Worm (Caenorhabditis elegans) whole organism, mixed stage, embryonic: Measurements from ENCODE around the gene C25A11.2.
A peak's percentile ranks its signal among the peaks of the same experiment; 100 is the strongest.

Experiments
- M03D4.4 ChIP-seq: sonication (generic microtip); optimal IDR thresholded peaks from 2 replicates; lab custom pipeline; 2017; ENCODE audit warnings: mild to moderate bottlenecking, missing genetic modification characterization, missing compliant biosample characterization
- bed-3 ChIP-seq: fragments of 200-800 bp; sonication (Bioruptor generic); optimal IDR thresholded peaks from 3 replicates; lab custom pipeline; 2018; ENCODE audit warnings: mild to moderate bottlenecking, missing genetic modification characterization, moderate library complexity, missing compliant biosample characterization
- blmp-1 ChIP-seq: fragments of 150-350 bp; optimal IDR thresholded peaks from 2 replicates; lab custom pipeline; 2014; ENCODE audit warnings: missing biosample characterization, missing genetic modification characterization
- ceh-39 ChIP-seq: fragments of 150-350 bp; optimal IDR thresholded peaks from 2 replicates; lab custom pipeline; 2014; ENCODE audit warnings: missing biosample characterization, missing genetic modification characterization
- ceh-43 ChIP-seq: fragments of 200-800 bp; sonication (Bioruptor generic); optimal IDR thresholded peaks from 2 replicates; lab custom pipeline; 2018; ENCODE audit warnings: mild to moderate bottlenecking, missing genetic modification characterization, moderate library complexity, missing compliant biosample characterization
- ceh-83 ChIP-seq: fragments of 200-800 bp; sonication (Bioruptor generic); optimal IDR thresholded peaks from 2 replicates; lab custom pipeline; 2018; ENCODE audit warnings: mild to moderate bottlenecking, missing genetic modification characterization, missing compliant biosample characterization
- ces-1 ChIP-seq: fragments of 150-350 bp; optimal IDR thresholded peaks from 2 replicates; lab custom pipeline; 2014; ENCODE audit warnings: missing biosample characterization, missing genetic modification reagents, missing genetic modification characterization
- cnd-1 ChIP-seq: fragments of 200-800 bp; sonication (Bioruptor generic); optimal IDR thresholded peaks from 2 replicates; lab custom pipeline; 2018; ENCODE audit warnings: mild to moderate bottlenecking, missing genetic modification characterization, missing compliant biosample characterization
- drap-1 ChIP-seq: fragments of 200-800 bp; sonication (Bioruptor generic); optimal IDR thresholded peaks from 3 replicates; lab custom pipeline; 2018; ENCODE audit warnings: mild to moderate bottlenecking, missing genetic modification characterization, missing compliant biosample characterization
- elt-1 ChIP-seq: sonication (generic microtip); optimal IDR thresholded peaks from 2 replicates; lab custom pipeline; 2017; ENCODE audit warnings: missing genetic modification characterization, mild to moderate bottlenecking, missing compliant biosample characterization, antibody characterized with exemption, moderate library complexity, borderline replicate concordance; ENCODE audit not compliant: insufficient read depth
- elt-3 ChIP-seq: fragments of 150-350 bp; optimal IDR thresholded peaks from 2 replicates; lab custom pipeline; 2014; ENCODE audit warnings: missing biosample characterization, missing genetic modification characterization
- flh-1 ChIP-seq: fragments of 200-800 bp; sonication (Bioruptor generic); optimal IDR thresholded peaks from 2 replicates; lab custom pipeline; 2018; ENCODE audit warnings: mild to moderate bottlenecking, missing genetic modification characterization, moderate library complexity, missing compliant biosample characterization
- ham-2 ChIP-seq: fragments of 200-800 bp; sonication (Bioruptor generic); optimal IDR thresholded peaks from 2 replicates; lab custom pipeline; 2018; ENCODE audit warnings: mild to moderate bottlenecking, missing genetic modification characterization, missing compliant biosample characterization
- hlh-1 ChIP-seq: fragments of 150-350 bp; optimal IDR thresholded peaks from 2 replicates; lab custom pipeline; 2014; ENCODE audit warnings: missing biosample characterization, missing genetic modification reagents, missing genetic modification characterization
- lin-13 ChIP-seq: fragments of 150-350 bp; optimal IDR thresholded peaks from 2 replicates; lab custom pipeline; 2014; ENCODE audit warnings: missing biosample characterization, missing genetic modification characterization
- lin-32 ChIP-seq: fragments of 200-800 bp; sonication (Bioruptor generic); optimal IDR thresholded peaks from 2 replicates; lab custom pipeline; 2018; ENCODE audit warnings: mild to moderate bottlenecking, missing genetic modification characterization, missing compliant biosample characterization
- lsy-2 ChIP-seq: fragments of 150-350 bp; optimal IDR thresholded peaks from 2 replicates; lab custom pipeline; 2014; ENCODE audit warnings: missing biosample characterization, missing genetic modification characterization
- mab-5 ChIP-seq: fragments of 150-350 bp; optimal IDR thresholded peaks from 2 replicates; lab custom pipeline; 2014; ENCODE audit warnings: missing biosample characterization, missing genetic modification characterization
- mep-1 ChIP-seq: fragments of 150-350 bp; optimal IDR thresholded peaks from 2 replicates; lab custom pipeline; 2017; ENCODE audit warnings: missing biosample characterization, missing genetic modification reagents, missing genetic modification characterization, inconsistent platforms
- mls-2 ChIP-seq: sonication (generic microtip); optimal IDR thresholded peaks from 2 replicates; lab custom pipeline; 2016; ENCODE audit warnings: mild to moderate bottlenecking, missing genetic modification characterization, moderate library complexity, missing compliant biosample characterization
- nhr-12 ChIP-seq: fragments of 150-350 bp; optimal IDR thresholded peaks from 2 replicates; lab custom pipeline; 2014; ENCODE audit warnings: missing biosample characterization, missing genetic modification characterization
- nhr-2 ChIP-seq: fragments of 150-350 bp; optimal IDR thresholded peaks from 2 replicates; lab custom pipeline; 2014; ENCODE audit warnings: missing biosample characterization, missing genetic modification characterization
- nhr-237 ChIP-seq: fragments of 150-350 bp; optimal IDR thresholded peaks from 2 replicates; lab custom pipeline; 2014; ENCODE audit warnings: missing biosample characterization, missing genetic modification characterization
- nhr-28 ChIP-seq: fragments of 150-350 bp; optimal IDR thresholded peaks from 2 replicates; lab custom pipeline; 2014; ENCODE audit warnings: missing biosample characterization, missing genetic modification characterization
- nhr-76 ChIP-seq: sonication (generic microtip); optimal IDR thresholded peaks from 2 replicates; lab custom pipeline; 2017; ENCODE audit warnings: missing biosample characterization, missing genetic modification characterization
- pha-4 ChIP-seq: fragments of 150-350 bp; optimal IDR thresholded peaks from 2 replicates; lab custom pipeline; 2018; ENCODE audit warnings: missing biosample characterization, missing genetic modification reagents, missing genetic modification characterization
- sem-2 ChIP-seq: fragments of 200-800 bp; sonication (Bioruptor generic); optimal IDR thresholded peaks from 2 replicates; lab custom pipeline; 2018; ENCODE audit warnings: mild to moderate bottlenecking, missing genetic modification characterization, missing compliant biosample characterization
- snpc-4 ChIP-seq: fragments of 150-350 bp; optimal IDR thresholded peaks from 2 replicates; lab custom pipeline; 2014; ENCODE audit warnings: missing biosample characterization, missing genetic modification characterization
- sptf-1 ChIP-seq: sonication (generic microtip); optimal IDR thresholded peaks from 2 replicates; lab custom pipeline; 2017; ENCODE audit warnings: mild to moderate bottlenecking, missing genetic modification characterization, moderate library complexity, missing compliant biosample characterization
- tbx-8 ChIP-seq: fragments of 200-800 bp; sonication (Bioruptor generic); optimal IDR thresholded peaks from 2 replicates; lab custom pipeline; 2018; ENCODE audit warnings: mild to moderate bottlenecking, missing genetic modification characterization, moderate library complexity, missing compliant biosample characterization
- unc-120 ChIP-seq: sonication (generic microtip); optimal IDR thresholded peaks from 2 replicates; lab custom pipeline; 2017; ENCODE audit warnings: missing genetic modification characterization, missing compliant biosample characterization; ENCODE audit not compliant: poor library complexity, severe bottlenecking
- unc-39 ChIP-seq: fragments of 150-350 bp; optimal IDR thresholded peaks from 2 replicates; lab custom pipeline; 2014; ENCODE audit warnings: missing biosample characterization, missing genetic modification characterization
- unc-62 ChIP-seq: fragments of 150-350 bp; optimal IDR thresholded peaks from 2 replicates; lab custom pipeline; 2014; ENCODE audit warnings: missing biosample characterization, missing genetic modification reagents, missing genetic modification characterization
- zip-8 ChIP-seq: fragments of 150-350 bp; optimal IDR thresholded peaks from 2 replicates; lab custom pipeline; 2014; ENCODE audit warnings: missing biosample characterization, missing genetic modification characterization
- ztf-11 ChIP-seq: fragments of 150-350 bp; optimal IDR thresholded peaks from 2 replicates; lab custom pipeline; 2014; ENCODE audit warnings: missing biosample characterization, missing genetic modification characterization

The C25A11.2 gene

DNA sequence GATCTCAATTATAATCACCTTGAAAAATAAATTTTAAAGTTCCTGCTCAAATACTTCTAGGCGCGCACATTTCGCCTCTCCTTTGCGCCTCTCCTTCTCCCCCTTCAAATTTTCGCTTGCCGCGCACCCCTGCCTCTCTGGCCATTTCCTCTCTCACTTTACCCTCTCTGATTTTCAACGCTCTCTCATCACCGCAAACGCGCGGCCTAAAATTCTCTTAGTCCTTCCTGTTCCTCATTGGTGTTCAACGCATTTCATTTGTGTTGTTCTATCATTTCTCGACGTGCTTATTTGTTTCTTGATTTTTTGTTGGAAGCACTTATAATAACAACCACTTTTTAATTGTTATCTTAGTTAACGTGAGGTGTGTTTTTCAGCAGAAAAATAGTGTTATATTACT, at the start of gene C25A11.2:
C25A11.2 (plus strand) TSS at position 238 of the 400 bp plus-strand sequence.
- TF ChIP-seq lsy-2 (tag; lab: Kevin White, UChicago) (peak; percentile 14), ces-1 (peak; percentile 53), ceh-83 (GFP tag; lab: Kevin White, UChicago) (no peak), mab-5 (tag; lab: Kevin White, UChicago) (no peak), unc-62 (no peak), nhr-28 (tag; lab: Kevin White, UChicago) (no peak), elt-3 (no peak), sptf-1 (peak; percentile 10), zip-8 (tag; lab: Kevin White, UChicago) (no peak), lin-13 (tag; lab: Kevin White, UChicago) (peak; percentile 11), unc-39 (no peak), pha-4 (tag; lab: Kevin White, UChicago) (peak; percentile 21), nhr-2 (tag; lab: Kevin White, UChicago) (no peak), snpc-4 (tag; lab: Kevin White, UChicago) (no peak), blmp-1 (no peak), drap-1 (GFP tag; lab: Kevin White, UChicago) (no peak), mep-1 (tag; lab: Kevin White, UChicago) (peak; percentile 24), nhr-237 (no peak)

- TF ChIP-seq sptf-1 (no peak), lin-13 (tag; lab: Kevin White, UChicago) (no peak), tbx-8 (no peak), M03D4.4 (tag; lab: Kevin White, UChicago) (no peak), sem-2 (GFP tag; lab: Kevin White, UChicago) (no peak), nhr-237 (no peak), nhr-2 (tag; lab: Kevin White, UChicago) (peak; percentile 28), lin-32 (GFP tag; lab: Kevin White, UChicago) (peak; percentile 37), cnd-1 (no peak), lsy-2 (tag; lab: Kevin White, UChicago) (no peak), pha-4 (tag; lab: Kevin White, UChicago) (no peak), nhr-12 (tag; lab: Kevin White, UChicago) (no peak)
These were observed 46.5 kb upstream of the C25A11.2 start for ce11 chrX:9067230-9067822.

DNA sequence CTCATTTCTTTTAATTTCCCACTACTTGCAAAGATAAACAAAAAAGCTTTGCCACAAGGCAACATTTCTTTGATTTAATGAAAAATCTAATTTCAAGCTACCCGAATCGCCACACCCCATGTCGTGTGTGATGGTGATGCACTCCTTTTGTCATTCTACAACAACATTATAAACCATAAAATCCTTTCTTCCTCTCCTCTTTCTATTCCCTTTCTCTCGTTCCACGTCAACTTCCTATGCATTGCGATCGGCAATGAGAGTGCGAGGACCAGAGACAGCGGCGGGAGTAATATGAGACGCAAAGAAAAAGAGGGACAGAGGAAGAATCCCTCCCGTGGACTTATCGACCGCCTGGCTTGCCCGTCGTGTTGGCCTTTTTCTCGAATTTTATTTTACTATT, 45.8 kb upstream of the C25A11.2 start:
- TF ChIP-seq elt-3 (no peak), nhr-237 (peak; percentile 46), snpc-4 (tag; lab: Kevin White, UChicago) (no peak), ceh-39 (tag; lab: Kevin White, UChicago) (no peak), cnd-1 (no peak), unc-39 (no peak), lin-13 (tag; lab: Kevin White, UChicago) (no peak), drap-1 (GFP tag; lab: Kevin White, UChicago) (no peak), nhr-76 (tag; lab: Kevin White, UChicago) (no peak), pha-4 (tag; lab: Kevin White, UChicago) (peak; percentile 2), M03D4.4 (tag; lab: Kevin White, UChicago) (no peak), bed-3 (GFP tag; lab: Kevin White, UChicago) (no peak), flh-1 (GFP tag; lab: Kevin White, UChicago) (no peak), zip-8 (tag; lab: Kevin White, UChicago) (no peak), ceh-83 (GFP tag; lab: Kevin White, UChicago) (no peak), ham-2 (GFP tag; lab: Kevin White, UChicago) (peak; percentile 21), ces-1 (peak; percentile 71), hlh-1 (tag; lab: Kevin White, UChicago) (peak; percentile 54), ztf-11 (tag; lab: Kevin White, UChicago) (peak; percentile 8), nhr-2 (tag; lab: Kevin White, UChicago) (no peak), nhr-12 (tag; lab: Kevin White, UChicago) (no peak), lin-32 (GFP tag; lab: Kevin White, UChicago) (no peak), mls-2 (tag; lab: Kevin White, UChicago) (no peak), sptf-1 (no peak), elt-1 (no peak), mep-1 (tag; lab: Kevin White, UChicago) (peak; percentile 41), tbx-8 (no peak), blmp-1 (peak; percentile 37), unc-120 (tag; lab: Kevin White, UChicago) (peak; percentile 40), ceh-43 (GFP tag; lab: Kevin White, UChicago) (no peak), mab-5 (tag; lab: Kevin White, UChicago) (no peak), unc-62 (peak; percentile 31), sem-2 (GFP tag; lab: Kevin White, UChicago) (no peak), lsy-2 (tag; lab: Kevin White, UChicago) (no peak), nhr-28 (tag; lab: Kevin White, UChicago) (no peak)
